Fruit fly (Drosophila melanogaster): ENCODE measurements around the gene if.
A peak's percentile ranks its signal among the peaks of the same experiment; 100 is the strongest.

if gene

DNA sequence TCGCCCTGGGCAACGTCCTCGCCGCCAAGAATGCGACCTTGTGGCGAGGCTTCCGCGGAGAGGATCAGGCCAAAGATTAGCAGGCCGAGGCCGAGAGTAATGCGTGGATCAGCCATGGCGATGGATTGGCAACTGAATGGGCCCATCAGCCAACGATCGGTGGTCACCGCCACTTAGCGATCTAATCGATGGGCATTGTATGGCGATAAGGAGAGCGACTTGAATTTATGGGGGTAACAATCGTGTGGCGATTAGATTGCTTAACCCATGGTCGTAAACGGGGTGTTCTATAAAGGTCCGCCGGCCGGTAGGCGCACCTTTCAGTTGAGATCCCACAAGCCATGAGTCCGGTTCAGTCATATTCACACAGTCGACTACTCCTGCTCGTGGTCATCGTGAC is 79.5 kb downstream of the if start, which contains the start of the genes CG9673 and CG4653:
Gene CG9673, minus strand, starts transcription at position 138 of the 400 bp plus-strand sequence.
Gene CG4653, plus strand, starts transcription at position 335 of the 400 bp plus-strand sequence.
- TF ChIP-seq CG11093 (GFP tag; IDR thresholded peaks at IDR 0.05) = no peak
- no peak for TF ChIP-seq CG10979 (tag; optimal IDR thresholded peaks at IDR 0.05)
- no peak for TF ChIP-seq CG14050 (GFP tag; IDR thresholded peaks at IDR 0.05)
- TF ChIP-seq CG14710 (tag; optimal IDR thresholded peaks at IDR 0.05) = no peak
- no peak for TF ChIP-seq shn (GFP tag; optimal IDR thresholded peaks at IDR 0.05)
- no peak for TF ChIP-seq Mes4 (GFP tag; optimal IDR thresholded peaks at IDR 0.05)
- no peak for TF ChIP-seq CG7357 (GFP tag; IDR thresholded peaks at IDR 0.05)
- no peak for TF ChIP-seq CG17912 (GFP tag; optimal IDR thresholded peaks at IDR 0.05)
- TF ChIP-seq CG12104 (GFP tag; optimal IDR thresholded peaks at IDR 0.05) = no peak
- no peak for TF ChIP-seq Scr (GFP tag; IDR thresholded peaks at IDR 0.05; ENCODE audit: partially characterized antibody)
- TF ChIP-seq Optix (GFP tag; IDR thresholded peaks at IDR 0.05) = no peak
- TF ChIP-seq peb (GFP tag; IDR thresholded peaks at IDR 0.05) = no peak
- TF ChIP-seq jumu (GFP tag; optimal IDR thresholded peaks at IDR 0.05) = no peak
- peak; percentile 12 for TF ChIP-seq CG10543 (GFP tag; optimal IDR thresholded peaks at IDR 0.05)
- TF ChIP-seq CG18599 (GFP tag; optimal IDR thresholded peaks at IDR 0.05) = no peak
- TF ChIP-seq Hr39 (optimal IDR thresholded peaks at IDR 0.05) = no peak
- no peak for TF ChIP-seq Lim3 (GFP tag; IDR thresholded peaks at IDR 0.05)
- TF ChIP-seq scrt (GFP tag; optimal IDR thresholded peaks at IDR 0.05) = no peak
- no peak for TF ChIP-seq Rx (GFP tag; IDR thresholded peaks at IDR 0.05)
- TF ChIP-seq trem (tag; optimal IDR thresholded peaks at IDR 0.05) = no peak
- no peak for TF ChIP-seq CG6254 (GFP tag; optimal IDR thresholded peaks at IDR 0.05)
- peak; percentile 64 for TF ChIP-seq GATAe (GFP tag; conservative IDR thresholded peaks at IDR 0.05)
- no peak for TF ChIP-seq NK7.1 (GFP tag; optimal IDR thresholded peaks at IDR 0.05)
- TF ChIP-seq odd (GFP tag; optimal IDR thresholded peaks at IDR 0.05) = no peak
- no peak for TF ChIP-seq ap (GFP tag; IDR thresholded peaks at IDR 0.05)
- TF ChIP-seq CG8290 (GFP tag; optimal IDR thresholded peaks at IDR 0.05) = no peak
- no peak for TF ChIP-seq CG8290 (tag; optimal IDR thresholded peaks at IDR 0.05)
- no peak for TF ChIP-seq kay (GFP tag; optimal IDR thresholded peaks at IDR 0.05)
- TF ChIP-seq chm (GFP tag; IDR thresholded peaks at IDR 0.05) = no peak
- TF ChIP-seq CG1792 (GFP tag; optimal IDR thresholded peaks at IDR 0.05) = no peak
- no peak for TF ChIP-seq tup (GFP tag; optimal IDR thresholded peaks at IDR 0.05)
- TF ChIP-seq klu (GFP tag; IDR thresholded peaks at IDR 0.05) = no peak
- TF ChIP-seq YL-1 (GFP tag; optimal IDR thresholded peaks at IDR 0.05) = no peak
- TF ChIP-seq CG18011 (GFP tag; optimal IDR thresholded peaks at IDR 0.05) = no peak
- TF ChIP-seq CG2875 (GFP tag; optimal IDR thresholded peaks at IDR 0.05) = no peak
- no peak for TF ChIP-seq z (GFP tag; IDR thresholded peaks at IDR 0.05)
- no peak for TF ChIP-seq CG34422 (GFP tag; IDR thresholded peaks at IDR 0.05)
- TF ChIP-seq bigmax (GFP tag; optimal IDR thresholded peaks at IDR 0.05) = no peak
- peak; percentile 4 for TF ChIP-seq CG6813 (GFP tag; optimal IDR thresholded peaks at IDR 0.05)
- TF ChIP-seq sr (GFP tag; IDR thresholded peaks at IDR 0.05) = no peak
- TF ChIP-seq mirr (GFP tag; optimal IDR thresholded peaks at IDR 0.05) = peak; percentile 5
- TF ChIP-seq dati (GFP tag; IDR thresholded peaks at IDR 0.05) = no peak
- no peak for TF ChIP-seq Dp (GFP tag; optimal IDR thresholded peaks at IDR 0.05)
- TF ChIP-seq CG4360 (GFP tag; IDR thresholded peaks at IDR 0.05) = no peak
- TF ChIP-seq CG43689 (GFP tag; IDR thresholded peaks at IDR 0.05) = no peak
- TF ChIP-seq Dbx (GFP tag; IDR thresholded peaks at IDR 0.05) = no peak
- TF ChIP-seq wdn (GFP tag; IDR thresholded peaks at IDR 0.05) = no peak
- TF ChIP-seq Tbp (GFP tag; optimal IDR thresholded peaks at IDR 0.05) = no peak
- TF ChIP-seq grn (GFP tag; optimal IDR thresholded peaks at IDR 0.05) = peak; percentile 50
- no peak for TF ChIP-seq MESR4 (GFP tag; optimal IDR thresholded peaks at IDR 0.05)
- TF ChIP-seq Hsf (GFP tag; optimal IDR thresholded peaks at IDR 0.05) = no peak
- no peak for TF ChIP-seq CG4854 (GFP tag; optimal IDR thresholded peaks at IDR 0.05)
- TF ChIP-seq Six4 (GFP tag; optimal IDR thresholded peaks at IDR 0.05) = no peak
- peak; percentile 68 for TF ChIP-seq exex (tag; optimal IDR thresholded peaks at IDR 0.05)
